Worm (Caenorhabditis elegans) whole organism, L2 larva: ENCODE measurements around the gene ZK1073.1.

ENCODE experiments used
- C34F6.9 ChIP-seq: fragments of 150-350 bp; optimal IDR thresholded peaks from 2 replicates; lab custom pipeline; 2014; ENCODE audit warnings: missing biosample characterization, missing genetic modification characterization
- F13H6.1 ChIP-seq: sonication (generic microtip); optimal IDR thresholded peaks from 2 replicates; lab custom pipeline; 2016; ENCODE audit warnings: missing genetic modification characterization, missing compliant biosample characterization
- R02D3.7 ChIP-seq: fragments of 150-350 bp; optimal IDR thresholded peaks from 2 replicates; lab custom pipeline; 2014; ENCODE audit warnings: missing biosample characterization, missing genetic modification characterization
- Y55F3AM.14 ChIP-seq: fragments of 200-800 bp; sonication (Bioruptor generic); optimal IDR thresholded peaks from 2 replicates; lab custom pipeline; 2018; ENCODE audit warnings: mild to moderate bottlenecking, missing genetic modification characterization, missing compliant biosample characterization
- ZK546.5 ChIP-seq: sonication (generic microtip); optimal IDR thresholded peaks from 2 replicates; lab custom pipeline; 2017; ENCODE audit warnings: missing biosample characterization, missing genetic modification characterization
- alr-1 ChIP-seq: fragments of 150-350 bp; optimal IDR thresholded peaks from 2 replicates; lab custom pipeline; 2014; ENCODE audit warnings: missing biosample characterization, missing genetic modification characterization
- blmp-1 ChIP-seq: sonication (generic microtip); optimal IDR thresholded peaks from 2 replicates; lab custom pipeline; 2017; ENCODE audit warnings: missing genetic modification characterization, mild to moderate bottlenecking, missing compliant biosample characterization, antibody characterized with exemption, moderate library complexity; ENCODE audit not compliant: insufficient read depth
- ceh-16 ChIP-seq: fragments of 150-350 bp; optimal IDR thresholded peaks from 2 replicates; lab custom pipeline; 2014; ENCODE audit warnings: missing biosample characterization, missing genetic modification characterization
- ceh-82 ChIP-seq: fragments of 150-350 bp; optimal IDR thresholded peaks from 2 replicates; lab custom pipeline; 2014; ENCODE audit warnings: missing biosample characterization, missing genetic modification characterization
- crh-2 ChIP-seq: sonication (generic microtip); optimal IDR thresholded peaks from 2 replicates; lab custom pipeline; 2017; ENCODE audit warnings: missing biosample characterization, missing genetic modification characterization
- dmd-4 ChIP-seq: sonication (generic microtip); optimal IDR thresholded peaks from 2 replicates; lab custom pipeline; 2017; ENCODE audit warnings: missing biosample characterization, missing genetic modification characterization
- elt-1 ChIP-seq: fragments of 150-350 bp; optimal IDR thresholded peaks from 2 replicates; lab custom pipeline; 2014; ENCODE audit warnings: missing biosample characterization, missing genetic modification characterization
- elt-3 ChIP-seq: sonication (generic microtip); optimal IDR thresholded peaks from 2 replicates; lab custom pipeline; 2017; ENCODE audit warnings: missing biosample characterization, missing genetic modification characterization
- fos-1 ChIP-seq: fragments of 150-350 bp; optimal IDR thresholded peaks from 2 replicates; lab custom pipeline; 2014; ENCODE audit warnings: missing biosample characterization, missing genetic modification characterization
- gmeb-1 ChIP-seq: fragments of 150-350 bp; optimal IDR thresholded peaks from 2 replicates; lab custom pipeline; 2014; ENCODE audit warnings: missing biosample characterization, missing genetic modification characterization
- lin-11 ChIP-seq: fragments of 150-350 bp; sonication (generic microtip); optimal IDR thresholded peaks from 2 replicates; lab custom pipeline; 2014; ENCODE audit warnings: missing biosample characterization, missing genetic modification characterization, inconsistent platforms, mixed read lengths
- lin-13 ChIP-seq: fragments of 150-350 bp; optimal IDR thresholded peaks from 2 replicates; lab custom pipeline; 2014; ENCODE audit warnings: missing biosample characterization, missing genetic modification reagents, missing genetic modification characterization
- lin-39 ChIP-seq: fragments of 150-350 bp; optimal IDR thresholded peaks from 2 replicates; lab custom pipeline; 2014; ENCODE audit warnings: missing biosample characterization, missing genetic modification reagents, missing genetic modification characterization
- lsy-2 ChIP-seq, 2 experiments: fragments of 150-350 bp in 1 of 2; sonication (generic microtip) in 1 of 2; optimal IDR thresholded peaks; 2 replicates each; lab custom pipeline; 2014 to 2017; ENCODE audit warnings: missing biosample characterization in 2 of 2, missing genetic modification characterization in 2 of 2
- mab-5 ChIP-seq: fragments of 150-350 bp; optimal IDR thresholded peaks from 2 replicates; lab custom pipeline; 2014; ENCODE audit warnings: missing biosample characterization, missing genetic modification characterization
- mbf-1 ChIP-seq: sonication (generic microtip); optimal IDR thresholded peaks from 2 replicates; lab custom pipeline; 2017; ENCODE audit warnings: missing biosample characterization, missing genetic modification characterization
- nhr-10 ChIP-seq: sonication (generic microtip); optimal IDR thresholded peaks from 2 replicates; lab custom pipeline; 2017; ENCODE audit warnings: missing biosample characterization, missing genetic modification characterization
- nhr-11 ChIP-seq: fragments of 150-350 bp; optimal IDR thresholded peaks from 2 replicates; lab custom pipeline; 2014; ENCODE audit warnings: missing biosample characterization, missing genetic modification characterization
- nhr-129 ChIP-seq: fragments of 150-350 bp; optimal IDR thresholded peaks from 2 replicates; lab custom pipeline; 2014; ENCODE audit warnings: missing biosample characterization, missing genetic modification characterization
- nhr-21 ChIP-seq: fragments of 150-350 bp; optimal IDR thresholded peaks from 2 replicates; lab custom pipeline; 2014; ENCODE audit warnings: missing biosample characterization, missing genetic modification characterization
- nhr-23 ChIP-seq: fragments of 150-350 bp; optimal IDR thresholded peaks from 2 replicates; lab custom pipeline; 2014; ENCODE audit warnings: missing biosample characterization, missing genetic modification reagents, missing genetic modification characterization
- nhr-237 ChIP-seq: fragments of 150-350 bp; optimal IDR thresholded peaks from 2 replicates; lab custom pipeline; 2014; ENCODE audit warnings: missing biosample characterization, missing genetic modification characterization
- nhr-25 ChIP-seq: fragments of 150-350 bp; sonication (generic microtip); optimal IDR thresholded peaks from 3 replicates; lab custom pipeline; 2014; ENCODE audit warnings: missing biosample characterization, missing genetic modification characterization
- nhr-6 ChIP-seq: fragments of 150-350 bp; optimal IDR thresholded peaks from 2 replicates; lab custom pipeline; 2014; ENCODE audit warnings: missing biosample characterization, missing genetic modification characterization
- nhr-77 ChIP-seq: fragments of 150-350 bp; optimal IDR thresholded peaks from 2 replicates; lab custom pipeline; 2014; ENCODE audit warnings: missing biosample characterization, missing genetic modification characterization
- peb-1 ChIP-seq: fragments of 150-350 bp; optimal IDR thresholded peaks from 2 replicates; lab custom pipeline; 2014; ENCODE audit warnings: missing biosample characterization, missing genetic modification characterization
- sem-4 ChIP-seq: fragments of 150-350 bp; optimal IDR thresholded peaks from 2 replicates; lab custom pipeline; 2014; ENCODE audit warnings: missing biosample characterization, missing genetic modification reagents, missing genetic modification characterization
- skn-1 ChIP-seq: sonication (generic microtip); optimal IDR thresholded peaks from 2 replicates; lab custom pipeline; 2017; ENCODE audit warnings: missing biosample characterization, missing genetic modification characterization
- sma-3 ChIP-seq: sonication (generic microtip); optimal IDR thresholded peaks from 2 replicates; lab custom pipeline; 2016; ENCODE audit warnings: missing genetic modification reagents, missing genetic modification characterization, missing compliant biosample characterization
- sma-9 ChIP-seq, 2 experiments: fragments of 150-350 bp in 1 of 2; sonication (generic microtip) in 1 of 2; optimal IDR thresholded peaks; 2 replicates each; lab custom pipeline; 2014 to 2016; ENCODE audit warnings: missing genetic modification characterization in 2 of 2, mild to moderate bottlenecking in 1 of 2, missing biosample characterization in 1 of 2, missing compliant biosample characterization in 1 of 2, missing genetic modification reagents in 1 of 2, moderate library complexity in 1 of 2
- snpc-4 ChIP-seq: fragments of 150-350 bp; optimal IDR thresholded peaks from 2 replicates; lab custom pipeline; 2014; ENCODE audit warnings: missing biosample characterization, missing genetic modification characterization
- unc-39 ChIP-seq: fragments of 150-350 bp; optimal IDR thresholded peaks from 2 replicates; lab custom pipeline; 2014; ENCODE audit warnings: missing biosample characterization, missing genetic modification characterization
- unc-55 ChIP-seq: fragments of 150-350 bp; sonication (generic microtip); optimal IDR thresholded peaks from 3 replicates; lab custom pipeline; 2014; ENCODE audit warnings: missing biosample characterization, missing genetic modification reagents, missing genetic modification characterization
- unc-62 ChIP-seq: fragments of 150-350 bp; optimal IDR thresholded peaks from 2 replicates; lab custom pipeline; 2014; ENCODE audit warnings: missing biosample characterization, missing genetic modification reagents, missing genetic modification characterization
- zag-1 ChIP-seq: fragments of 150-350 bp; optimal IDR thresholded peaks from 2 replicates; lab custom pipeline; 2014; ENCODE audit warnings: missing biosample characterization, missing genetic modification characterization
- ztf-11 ChIP-seq: sonication (generic microtip); optimal IDR thresholded peaks from 2 replicates; lab custom pipeline; 2017; ENCODE audit warnings: missing biosample characterization, missing genetic modification characterization
- ztf-4 ChIP-seq: fragments of 150-350 bp; optimal IDR thresholded peaks from 2 replicates; lab custom pipeline; 2014; ENCODE audit warnings: missing biosample characterization, missing genetic modification characterization

ZK1073.1 gene

ce11 chrX:16156891-16157290, 28.2 kb upstream of the ZK1073.1 start:
- TF ChIP-seq ceh-82 (tag; lab: Kevin White, UChicago) (no peak), crh-2 (no peak), R02D3.7 (tag; lab: Kevin White, UChicago) (no peak), nhr-11 (no peak), nhr-23 (no peak), fos-1 (tag; lab: Kevin White, UChicago) (peak; percentile 31), lsy-2 (tag; optimal IDR thresholded peaks at IDR 0.05; lab: Kevin White, UChicago) (no peak), nhr-10 (tag; lab: Kevin White, UChicago) (no peak), nhr-21 (peak; percentile 77), gmeb-1 (tag; lab: Kevin White, UChicago) (no peak), nhr-25 (tag; lab: Kevin White, UChicago) (peak; percentile 48), blmp-1 (no peak), mab-5 (tag; lab: Kevin White, UChicago) (no peak), elt-3 (tag; lab: Kevin White, UChicago) (no peak), unc-62 (GFP tag; lab: Kevin White, UChicago) (no peak), unc-55 (GFP tag; lab: Kevin White, UChicago) (no peak), ztf-11 (tag; lab: Kevin White, UChicago) (no peak), elt-1 (peak; percentile 23), sem-4 (tag; lab: Kevin White, UChicago) (peak; percentile 52), nhr-237 (no peak), nhr-6 (tag; lab: Kevin White, UChicago) (no peak), sma-9 (GFP tag; optimal IDR thresholded peaks at IDR 0.05; lab: Kevin White, UChicago) (peak; percentile 71), sma-9 (tag; optimal IDR thresholded peaks at IDR 0.05; lab: Kevin White, UChicago) (no peak), ceh-16 (peak; percentile 48), lin-39 (tag; lab: Kevin White, UChicago) (no peak), lin-11 (tag; lab: Kevin White, UChicago) (no peak), nhr-129 (peak; percentile 47), unc-39 (tag; lab: Kevin White, UChicago) (no peak), F13H6.1 (no peak), mbf-1 (tag; lab: Kevin White, UChicago) (no peak), sma-3 (GFP tag; lab: Kevin White, UChicago) (peak; percentile 46), peb-1 (tag; lab: Kevin White, UChicago) (peak; percentile 57), dmd-4 (tag; lab: Kevin White, UChicago) (no peak), C34F6.9 (no peak), ZK546.5 (tag; lab: Kevin White, UChicago) (no peak)

- TF ChIP-seq ceh-16 = no peak
- TF ChIP-seq nhr-129 = no peak
- no peak for TF ChIP-seq lin-13 (GFP tag; lab: Kevin White, UChicago)
- no peak for TF ChIP-seq Y55F3AM.14 (GFP tag; lab: Kevin White, UChicago)
- no peak for TF ChIP-seq nhr-237
- peak in 1 of 2 experiments; percentile 21 for TF ChIP-seq lsy-2 (tag; optimal IDR thresholded peaks at IDR 0.05; lab: Kevin White, UChicago)
- TF ChIP-seq ztf-4 (tag; lab: Kevin White, UChicago) = no peak
- TF ChIP-seq elt-3 (tag; lab: Kevin White, UChicago) = no peak
- no peak for TF ChIP-seq ceh-82 (tag; lab: Kevin White, UChicago)
- peak; percentile 18 for TF ChIP-seq sma-9 (GFP tag; optimal IDR thresholded peaks at IDR 0.05; lab: Kevin White, UChicago)
- no peak for TF ChIP-seq sma-9 (tag; optimal IDR thresholded peaks at IDR 0.05; lab: Kevin White, UChicago)
- TF ChIP-seq lin-11 (tag; lab: Kevin White, UChicago) = peak; percentile 0
- no peak for TF ChIP-seq peb-1 (tag; lab: Kevin White, UChicago)
Observed at ce11 chrX:16155216-16155991, 26.7 kb upstream of the ZK1073.1 start.

ce11 chrX:16153744-16154143, 25.1 kb upstream of the ZK1073.1 start:
- TF ChIP-seq unc-39 (tag; lab: Kevin White, UChicago) (no peak), snpc-4 (tag; lab: Kevin White, UChicago) (no peak), fos-1 (tag; lab: Kevin White, UChicago) (peak; percentile 52), alr-1 (tag; lab: Kevin White, UChicago) (no peak), ceh-82 (tag; lab: Kevin White, UChicago) (no peak), sma-9 (GFP tag; optimal IDR thresholded peaks at IDR 0.05; lab: Kevin White, UChicago) (peak; percentile 2), sma-9 (tag; optimal IDR thresholded peaks at IDR 0.05; lab: Kevin White, UChicago) (no peak), skn-1 (tag; lab: Kevin White, UChicago) (no peak), lin-39 (tag; lab: Kevin White, UChicago) (no peak), nhr-23 (no peak), Y55F3AM.14 (GFP tag; lab: Kevin White, UChicago) (no peak), nhr-25 (tag; lab: Kevin White, UChicago) (no peak), zag-1 (tag; lab: Kevin White, UChicago) (no peak), nhr-77 (tag; lab: Kevin White, UChicago) (no peak)
